Fruit fly (Drosophila melanogaster): ENCODE measurements around the gene mRpS25.

- TF ChIP-seq CTCF (optimal IDR thresholded peaks at IDR 0.05) = no peak
- TF ChIP-seq CG8478 (optimal IDR thresholded peaks at IDR 0.05) = no peak
These were observed 6.3 kb upstream of the mRpS25 start for dm6 chrX:14588996-14589621.

All from S2 (cell line).